Fruit fly (Drosophila melanogaster): ENCODE data around the gene CG13284.

DNA sequence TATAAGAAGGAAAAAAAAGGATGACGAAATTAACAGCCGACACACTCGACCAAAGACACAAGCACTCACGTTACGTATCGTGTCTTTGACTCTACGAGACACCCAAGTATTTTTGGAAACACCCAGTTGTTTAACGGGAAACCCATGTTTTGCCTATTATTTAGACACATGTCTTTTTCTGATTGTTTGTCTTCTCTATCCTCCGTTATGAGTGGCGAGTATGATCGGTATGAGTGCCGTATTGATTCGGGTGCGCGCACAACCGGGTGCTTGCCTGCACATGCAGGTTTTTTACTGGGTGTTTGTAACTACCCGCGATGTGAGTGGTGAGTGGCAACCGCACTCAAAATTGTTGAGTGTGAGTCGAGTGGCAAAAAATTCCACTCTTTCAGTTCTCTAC is 10.6 kb upstream of the CG13284 start:
- TF ChIP-seq caup (GFP tag; optimal IDR thresholded peaks at IDR 0.05; ENCODE audit: severe bottlenecking) (no peak), hkb (optimal IDR thresholded peaks at IDR 0.05) (no peak), hkb (GFP tag; IDR thresholded peaks at IDR 0.05) (no peak), psq (GFP tag; optimal IDR thresholded peaks at IDR 0.05) (no peak), Adf1 (GFP tag; IDR thresholded peaks at IDR 0.05) (no peak), Sry-δ (GFP tag; optimal IDR thresholded peaks at IDR 0.05) (no peak), abd-A (tag; optimal IDR thresholded peaks at IDR 0.05) (no peak), nmo (GFP tag; optimal IDR thresholded peaks at IDR 0.05) (no peak), Lim3 (GFP tag; IDR thresholded peaks at IDR 0.05) (no peak), CG8089 (GFP tag; optimal IDR thresholded peaks at IDR 0.05) (no peak), CG14965 (GFP tag; optimal IDR thresholded peaks at IDR 0.05; ENCODE audit: borderline replicate concordance) (no peak), CG15601 (tag; optimal IDR thresholded peaks at IDR 0.05) (no peak), Neu2 (GFP tag; optimal IDR thresholded peaks at IDR 0.05; ENCODE audit: borderline replicate concordance) (no peak)
